Worm (Caenorhabditis elegans) whole organism, young adult: Measurements from ENCODE around the gene T20B3.14.

Source experiments
- dpl-1 ChIP-seq: fragments of 150-350 bp; optimal IDR thresholded peaks from 2 replicates; lab custom pipeline; 2014; ENCODE audit warnings: missing biosample characterization, missing genetic modification reagents, missing genetic modification characterization
- hmg-20 ChIP-seq: fragments of 200-800 bp; sonication (Bioruptor generic); IDR thresholded peaks from 2 replicates; pipeline ENCODE4 v1.3.6; 2022; ENCODE audit warnings: missing genetic modification reagents, missing genetic modification characterization, missing compliant biosample characterization
- nfya-2 ChIP-seq: fragments of 200-800 bp; sonication (Bioruptor generic); IDR thresholded peaks from 2 replicates; pipeline ENCODE4 v1.3.6; 2022; ENCODE audit warnings: missing genetic modification reagents, missing genetic modification characterization, missing compliant biosample characterization
- nfyb-1 ChIP-seq: fragments of 200-800 bp; sonication (Bioruptor generic); IDR thresholded peaks from 2 replicates; pipeline ENCODE4 v1.3.6; 2022; ENCODE audit warnings: missing genetic modification reagents, missing genetic modification characterization, missing compliant biosample characterization
- nhr-179 ChIP-seq: sonication (generic microtip); optimal IDR thresholded peaks from 2 replicates; lab custom pipeline; 2016; ENCODE audit warnings: mild to moderate bottlenecking, missing genetic modification characterization, missing compliant biosample characterization
- nhr-27 ChIP-seq: fragments of 200-800 bp; sonication (Bioruptor generic); optimal IDR thresholded peaks from 2 replicates; lab custom pipeline; 2018; ENCODE audit warnings: mild to moderate bottlenecking, missing genetic modification characterization, moderate library complexity, missing compliant biosample characterization
- snpc-4 ChIP-seq, 5 experiments: fragments of 150-350 bp in 1 of 5; sonication (generic microtip) in 4 of 5; optimal IDR thresholded peaks; 2 replicates each; lab custom pipeline; 2014 to 2018; ENCODE audit warnings: missing genetic modification characterization in 5 of 5, missing biosample characterization in 3 of 5, antibody characterized with exemption in 2 of 5, mild to moderate bottlenecking in 2 of 5, missing compliant biosample characterization in 2 of 5, missing genotype in 2 of 5, moderate library complexity in 2 of 5, missing genetic modification reagents in 1 of 5
- zim-3 ChIP-seq: sonication (generic microtip); optimal IDR thresholded peaks from 2 replicates; lab custom pipeline; 2017; ENCODE audit warnings: mild to moderate bottlenecking, missing genetic modification characterization, moderate library complexity, missing compliant biosample characterization
- ztf-26 ChIP-seq: sonication (generic microtip); optimal IDR thresholded peaks from 2 replicates; lab custom pipeline; 2017; ENCODE audit warnings: missing genetic modification characterization, missing compliant biosample characterization

ce11 chrV:16865404-16865803, 44.3 kb upstream of the T20B3.14 start, which contains the start of gene clec-28:
- TF ChIP-seq ztf-26 (tag; lab: Kevin White, UChicago) (no peak), hmg-20 (GFP tag; lab: Robert Waterston, UW) (no peak), zim-3 (tag; lab: Kevin White, UChicago) (no peak), nfya-2 (GFP tag; lab: Robert Waterston, UW) (no peak), dpl-1 (GFP tag; lab: Kevin White, UChicago) (no peak), snpc-4 (GFP tag; optimal IDR thresholded peaks at IDR 0.05; lab: Kevin White, UChicago) (no peak), snpc-4 (tag; optimal IDR thresholded peaks at IDR 0.05; lab: Kevin White, UChicago) (no peak), nhr-179 (no peak), nhr-27 (tag; lab: Kevin White, UChicago) (no peak), nfyb-1 (GFP tag; lab: Robert Waterston, UW) (no peak)
